Fruit fly (Drosophila melanogaster): ENCODE results near the gene B9d1.

B9d1 gene

dm6 chr3R:15472753-15473212 lies 8.9 kb upstream of the B9d1 start (continued):
- TF ChIP-seq CG2120 (GFP tag; optimal IDR thresholded peaks at IDR 0.05) (peak; percentile 81), shn (GFP tag; optimal IDR thresholded peaks at IDR 0.05) (peak; percentile 8), row (GFP tag; IDR thresholded peaks at IDR 0.05) (peak; percentile 62; the same call in 2 of the 3 replicates), Pdp1 (GFP tag; optimal IDR thresholded peaks at IDR 0.05) (peak in 1 of 2 experiments; percentile 46), Neu2 (GFP tag; optimal IDR thresholded peaks at IDR 0.05; ENCODE audit: borderline replicate concordance) (no peak), CG4854 (GFP tag; optimal IDR thresholded peaks at IDR 0.05) (peak; percentile 20), grn (GFP tag; optimal IDR thresholded peaks at IDR 0.05) (no peak), CG10959 (GFP tag; IDR thresholded peaks at IDR 0.05) (no peak), CG7271 (tag; optimal IDR thresholded peaks at IDR 0.05) (no peak), CG15269 (tag; optimal IDR thresholded peaks at IDR 0.05) (peak; percentile 64), dysf (GFP tag; IDR thresholded peaks at IDR 0.05) (peak; percentile 68; the same call in 1 of the 3 replicates), ERR (GFP tag; optimal IDR thresholded peaks at IDR 0.05) (no peak), HLHmδ (GFP tag; optimal IDR thresholded peaks at IDR 0.05) (no peak), Sox100B (GFP tag; optimal IDR thresholded peaks at IDR 0.05) (peak; percentile 46), CG13424 (tag; optimal IDR thresholded peaks at IDR 0.05) (peak; percentile 62), jumu (GFP tag; optimal IDR thresholded peaks at IDR 0.05) (peak; percentile 22), bcd (GFP tag; optimal IDR thresholded peaks at IDR 0.05) (peak; percentile 37), CG31441 (GFP tag; IDR thresholded peaks at IDR 0.05) (no peak), CG9876 (GFP tag; optimal IDR thresholded peaks at IDR 0.05) (peak; percentile 34), CG31365 (tag; optimal IDR thresholded peaks at IDR 0.05) (no peak), CG12071 (GFP tag; optimal IDR thresholded peaks at IDR 0.05) (peak; percentile 25), CG7786 (GFP tag; optimal IDR thresholded peaks at IDR 0.05) (peak; percentile 45), CG6654 (GFP tag; optimal IDR thresholded peaks at IDR 0.05) (no peak), hkb (optimal IDR thresholded peaks at IDR 0.05) (no peak), hkb (GFP tag; IDR thresholded peaks at IDR 0.05) (peak; percentile 34; the same call in 1 of the 2 replicates), Lpt (GFP tag; optimal IDR thresholded peaks at IDR 0.05) (no peak), CG17568 (GFP tag; optimal IDR thresholded peaks at IDR 0.05) (peak; percentile 21), az2 (GFP tag; optimal IDR thresholded peaks at IDR 0.05) (peak; percentile 38), Opbp (GFP tag; IDR thresholded peaks at IDR 0.05; ENCODE audit: partially characterized antibody) (no peak), ci (GFP tag; IDR thresholded peaks at IDR 0.05) (no peak), esg (GFP tag; conservative IDR thresholded peaks at IDR 0.05) (peak; percentile 33; the same call in 1 of the 2 replicates), CG11695 (GFP tag; IDR thresholded peaks at IDR 0.05) (0 out of 3 replicates have a peak, but pooled peaks have one; percentile 27), CG17328 (GFP tag; IDR thresholded peaks at IDR 0.05) (no peak), tgo (GFP tag; IDR thresholded peaks at IDR 0.05) (peak; percentile 43; the same call in 1 of the 3 replicates), dpn (GFP tag; optimal IDR thresholded peaks at IDR 0.05) (peak in 1 of 2 experiments; percentile 56), eyg (GFP tag; optimal IDR thresholded peaks at IDR 0.05) (no peak), CTCF (GFP tag; optimal IDR thresholded peaks at IDR 0.05) (no peak), Dip3 (GFP tag; optimal IDR thresholded peaks at IDR 0.05) (peak; percentile 76), lov (optimal IDR thresholded peaks at IDR 0.05) (no peak), lov (GFP tag; IDR thresholded peaks at IDR 0.05) (no peak), CG18619 (GFP tag; optimal IDR thresholded peaks at IDR 0.05) (peak; percentile 37), Rfx (GFP tag; IDR thresholded peaks at IDR 0.05) (peak; percentile 76), Meics (GFP tag; optimal IDR thresholded peaks at IDR 0.05) (peak; percentile 63), CG9215 (GFP tag; IDR thresholded peaks at IDR 0.05) (peak; percentile 47), chm (GFP tag; IDR thresholded peaks at IDR 0.05) (no peak), CG8290 (GFP tag; optimal IDR thresholded peaks at IDR 0.05) (no peak), CG8290 (tag; optimal IDR thresholded peaks at IDR 0.05) (peak in 1 of 2 experiments; percentile 45), unpg (GFP tag; optimal IDR thresholded peaks at IDR 0.05) (peak; percentile 26), Sin3A (optimal IDR thresholded peaks at IDR 0.05) (no peak), CG5245 (GFP tag; optimal IDR thresholded peaks at IDR 0.05) (no peak), HLH54F (GFP tag; optimal IDR thresholded peaks at IDR 0.05) (peak; percentile 56), psq (GFP tag; optimal IDR thresholded peaks at IDR 0.05) (no peak), vvl (GFP tag; IDR thresholded peaks at IDR 0.05) (peak; percentile 7; the same call in 1 of the 2 replicates)
